Worm (Caenorhabditis elegans): ENCODE measurements around the gene F38A1.9.

DNA sequence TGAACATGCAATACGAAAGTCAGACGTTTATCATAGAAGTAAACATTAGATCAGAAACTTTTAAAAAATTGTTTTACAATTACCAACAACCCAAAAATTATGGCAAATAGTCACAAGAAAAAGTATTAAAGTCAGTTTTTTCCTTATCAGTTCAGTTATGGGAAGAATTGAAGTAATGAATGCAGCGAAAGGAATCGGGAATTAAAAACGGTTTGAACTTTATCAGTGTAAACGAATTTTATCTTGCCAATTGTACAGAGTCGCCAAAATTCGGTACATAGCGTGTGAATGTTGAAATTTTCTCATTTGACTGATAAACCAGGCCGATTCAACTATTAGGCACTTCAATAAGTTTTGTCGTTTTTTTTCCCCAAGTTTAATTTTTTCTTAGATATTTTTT is 21.0 kb upstream of the F38A1.9 start:
- TF ChIP-seq hmg-4 (GFP tag; optimal IDR thresholded peaks at IDR 0.05), result no peak
- TF ChIP-seq ets-7 (tag; optimal IDR thresholded peaks at IDR 0.05), result no peak
- no peak for TF ChIP-seq ama-1 (optimal IDR thresholded peaks at IDR 0.05)
- TF ChIP-seq sea-1 (GFP tag; conservative IDR thresholded peaks at IDR 0.05), result no peak
- TF ChIP-seq aly-1 (tag; optimal IDR thresholded peaks at IDR 0.05), result no peak
- no peak for TF ChIP-seq pes-1 (GFP tag; IDR thresholded peaks at IDR 0.05)
- TF ChIP-seq B0310.2 (tag; optimal IDR thresholded peaks at IDR 0.05), result no peak
- TF ChIP-seq tbx-37 (GFP tag; conservative IDR thresholded peaks at IDR 0.05), result no peak
- no peak for TF ChIP-seq hmbx-1 (tag; optimal IDR thresholded peaks at IDR 0.05)
- no peak for TF ChIP-seq flt-1 (GFP tag; IDR thresholded peaks at IDR 0.05)
